Worm (Caenorhabditis elegans) whole organism, L1 larva: ENCODE data around the gene Y51A2D.18.
"Not testable (repeated sequence)": the region's sequence is repeated elsewhere in the genome, so short reads cannot be mapped to it uniquely, and the experiment has no call there.

Experiments
- C04F5.9 ChIP-seq: sonication (generic microtip); optimal IDR thresholded peaks from 2 replicates; lab custom pipeline; 2016; ENCODE audit warnings: missing genetic modification characterization, missing compliant biosample characterization
- C16A3.4 ChIP-seq: fragments of 150-350 bp; optimal IDR thresholded peaks from 2 replicates; lab custom pipeline; 2014; ENCODE audit warnings: missing biosample characterization, missing genetic modification characterization
- alr-1 ChIP-seq: fragments of 200-800 bp; sonication (Bioruptor generic); optimal IDR thresholded peaks from 2 replicates; lab custom pipeline; 2018; ENCODE audit warnings: borderline replicate concordance, mild to moderate bottlenecking, missing genetic modification characterization, missing compliant biosample characterization
- aly-2 ChIP-seq: fragments of 150-350 bp; optimal IDR thresholded peaks from 2 replicates; lab custom pipeline; 2014; ENCODE audit warnings: missing biosample characterization, missing genetic modification characterization
- ceh-88 ChIP-seq: fragments of 200-800 bp; sonication (Bioruptor generic); IDR thresholded peaks from 2 replicates; pipeline ENCODE4 v1.3.6; 2022; ENCODE audit warnings: missing genetic modification characterization, missing compliant biosample characterization
- dpl-1 ChIP-seq, 3 experiments: fragments of 150-350 bp in 2 of 3; sonication (generic microtip) in 1 of 3; optimal IDR thresholded peaks; 2 replicates each; lab custom pipeline; 2014 to 2017; ENCODE audit warnings: missing biosample characterization in 3 of 3, missing genetic modification characterization in 3 of 3, missing genetic modification reagents in 3 of 3
- dsc-1 ChIP-seq: sonication (generic microtip); optimal IDR thresholded peaks from 2 replicates; lab custom pipeline; 2016; ENCODE audit warnings: mild to moderate bottlenecking, missing genetic modification characterization, missing compliant biosample characterization
- efl-1 ChIP-seq, 4 experiments: fragments of 150-350 bp; optimal IDR thresholded peaks in 3 of 4; peaks in 1 of 4; 1 replicate in 1 of 4; 2 replicates in 3 of 4; lab custom pipeline; 2014; ENCODE audit warnings: missing biosample characterization in 2 of 4, missing genetic modification characterization in 2 of 4, missing genetic modification reagents in 2 of 4
- elt-3 ChIP-seq, 6 experiments: fragments of 150-350 bp in 1 of 6; sonication (generic microtip); optimal IDR thresholded peaks; 2 replicates each; lab custom pipeline; 2017 to 2018; ENCODE audit warnings: missing biosample characterization in 6 of 6, missing genetic modification characterization in 6 of 6, inconsistent platforms in 1 of 6
- fkh-10 ChIP-seq: sonication (generic microtip); optimal IDR thresholded peaks from 2 replicates; lab custom pipeline; 2017; ENCODE audit warnings: missing biosample characterization, missing genetic modification reagents, missing genetic modification characterization
- fos-1 ChIP-seq: fragments of 150-350 bp; optimal IDR thresholded peaks from 2 replicates; lab custom pipeline; 2014; ENCODE audit warnings: missing biosample characterization, missing genetic modification characterization
- grh-1 ChIP-seq: fragments of 200-800 bp; sonication (Bioruptor generic); IDR thresholded peaks from 2 replicates; pipeline ENCODE4 v1.3.6; 2022; ENCODE audit warnings: missing genetic modification reagents, missing genetic modification characterization, missing compliant biosample characterization
- jun-1 ChIP-seq: fragments of 150-350 bp; optimal IDR thresholded peaks from 2 replicates; lab custom pipeline; 2014; ENCODE audit warnings: missing biosample characterization, missing genetic modification reagents, missing genetic modification characterization
- lin-13 ChIP-seq: fragments of 150-350 bp; optimal IDR thresholded peaks from 2 replicates; lab custom pipeline; 2014; ENCODE audit warnings: missing biosample characterization, missing genetic modification reagents, missing genetic modification characterization
- lin-14 ChIP-seq: fragments of 200-800 bp; sonication (Bioruptor generic); optimal IDR thresholded peaks from 2 replicates; lab custom pipeline; 2018; ENCODE audit warnings: mild to moderate bottlenecking, missing genetic modification characterization, moderate library complexity, missing compliant biosample characterization
- lin-35 ChIP-seq, 2 experiments: fragments of 150-350 bp; optimal IDR thresholded peaks; 2 replicates each; lab custom pipeline; 2014; ENCODE audit warnings: missing biosample characterization in 2 of 2, missing genetic modification characterization in 2 of 2, missing genetic modification reagents in 2 of 2
- lir-3 ChIP-seq: sonication (generic microtip); optimal IDR thresholded peaks from 2 replicates; lab custom pipeline; 2016; ENCODE audit warnings: mild to moderate bottlenecking, missing genetic modification characterization, moderate library complexity, missing compliant biosample characterization; ENCODE audit not compliant: poor library complexity
- mef-2 ChIP-seq: fragments of 150-350 bp; optimal IDR thresholded peaks from 2 replicates; lab custom pipeline; 2014; ENCODE audit warnings: missing biosample characterization, missing genetic modification characterization
- mep-1 ChIP-seq: fragments of 150-350 bp; optimal IDR thresholded peaks from 2 replicates; lab custom pipeline; 2014; ENCODE audit warnings: missing biosample characterization, missing genetic modification characterization
- nhr-11 ChIP-seq: fragments of 150-350 bp; optimal IDR thresholded peaks from 2 replicates; lab custom pipeline; 2014; ENCODE audit warnings: missing biosample characterization, missing genetic modification characterization
- nhr-12 ChIP-seq: sonication (generic microtip); optimal IDR thresholded peaks from 2 replicates; lab custom pipeline; 2017; ENCODE audit warnings: missing biosample characterization, missing genetic modification characterization
- nhr-28 ChIP-seq: fragments of 150-350 bp; optimal IDR thresholded peaks from 2 replicates; lab custom pipeline; 2014; ENCODE audit warnings: missing biosample characterization, missing genetic modification characterization
- nhr-76 ChIP-seq: sonication (generic microtip); optimal IDR thresholded peaks from 2 replicates; lab custom pipeline; 2017; ENCODE audit warnings: missing biosample characterization, missing genetic modification characterization
- nhr-84 ChIP-seq: sonication (generic microtip); optimal IDR thresholded peaks from 2 replicates; lab custom pipeline; 2017; ENCODE audit warnings: missing biosample characterization, missing genetic modification characterization
- nhr-85 ChIP-seq: sonication (generic microtip); peaks from one replicate; lab custom pipeline; 2016; ENCODE audit warnings: missing genetic modification characterization, inconsistent platforms, missing compliant biosample characterization
- pag-3 ChIP-seq: sonication (generic microtip); optimal IDR thresholded peaks from 2 replicates; lab custom pipeline; 2017; ENCODE audit warnings: missing genetic modification characterization, mild to moderate bottlenecking, missing compliant biosample characterization, antibody characterized with exemption, borderline replicate concordance; ENCODE audit not compliant: insufficient read depth
- pax-3 ChIP-seq: fragments of 200-800 bp; sonication (Bioruptor generic); optimal IDR thresholded peaks from 2 replicates; lab custom pipeline; 2018; ENCODE audit warnings: mild to moderate bottlenecking, missing genetic modification characterization, moderate library complexity, missing compliant biosample characterization
- pqm-1 ChIP-seq: sonication (generic microtip); optimal IDR thresholded peaks from 3 replicates; lab custom pipeline; 2017; ENCODE audit warnings: missing biosample characterization, missing genetic modification characterization
- rnt-1 ChIP-seq: sonication (generic microtip); optimal IDR thresholded peaks from 2 replicates; lab custom pipeline; 2016; ENCODE audit warnings: mild to moderate bottlenecking, missing genetic modification characterization, moderate library complexity, missing compliant biosample characterization
- sox-4 ChIP-seq: sonication (generic microtip); optimal IDR thresholded peaks from 2 replicates; lab custom pipeline; 2016; ENCODE audit warnings: missing genetic modification characterization, missing compliant biosample characterization
- sptf-1 ChIP-seq: fragments of 150-350 bp; optimal IDR thresholded peaks from 2 replicates; lab custom pipeline; 2014; ENCODE audit warnings: missing biosample characterization, missing genetic modification characterization
- swsn-7 ChIP-seq: sonication (generic microtip); optimal IDR thresholded peaks from 2 replicates; lab custom pipeline; 2016; ENCODE audit warnings: missing genetic modification characterization, missing compliant biosample characterization
- tlp-1 ChIP-seq: fragments of 150-350 bp; optimal IDR thresholded peaks from 2 replicates; lab custom pipeline; 2014; ENCODE audit warnings: missing biosample characterization, missing genetic modification characterization
- unc-130 ChIP-seq: fragments of 150-350 bp; optimal IDR thresholded peaks from 2 replicates; lab custom pipeline; 2017; ENCODE audit warnings: missing biosample characterization, missing genetic modification characterization, inconsistent platforms
- unc-30 ChIP-seq: sonication (generic microtip); optimal IDR thresholded peaks from 2 replicates; lab custom pipeline; 2017; ENCODE audit warnings: missing biosample characterization, missing genetic modification characterization
- unc-86 ChIP-seq: sonication (generic microtip); optimal IDR thresholded peaks from 2 replicates; lab custom pipeline; 2016; ENCODE audit warnings: missing genetic modification characterization, missing compliant biosample characterization
- xbp-1 ChIP-seq: sonication (generic microtip); optimal IDR thresholded peaks from 2 replicates; lab custom pipeline; 2016; ENCODE audit warnings: missing genetic modification characterization, missing compliant biosample characterization
- zip-4 ChIP-seq: fragments of 200-800 bp; sonication (Bioruptor generic); optimal IDR thresholded peaks from 2 replicates; lab custom pipeline; 2018; ENCODE audit warnings: mild to moderate bottlenecking, missing genetic modification characterization, moderate library complexity, missing compliant biosample characterization
- ztf-11 ChIP-seq, 2 experiments: sonication (generic microtip); optimal IDR thresholded peaks; 2 replicates each; lab custom pipeline; 2016 to 2017; ENCODE audit warnings: missing genetic modification characterization in 2 of 2, missing biosample characterization in 1 of 2, missing compliant biosample characterization in 1 of 2

Y51A2D.18 gene

ce11 chrV:18444118-18444517, 42.9 kb downstream of the Y51A2D.18 start, which contains the start of gene ZK228.1:
Gene ZK228.1, plus strand, starts transcription at chrV:18444418.
- TF ChIP-seq dpl-1 (GFP tag; optimal IDR thresholded peaks at IDR 0.05; lab: Kevin White, UChicago) (no peak), aly-2 (tag; lab: Kevin White, UChicago) (no peak), alr-1 (no peak), nhr-85 (tag; lab: Kevin White, UChicago) (no peak), nhr-76 (tag; lab: Kevin White, UChicago) (no peak), fos-1 (tag; lab: Kevin White, UChicago) (no peak)

ce11 chrV:18439469-18439868, 47.6 kb downstream of the Y51A2D.18 start, which contains the start of gene ZK262.9:
Gene ZK262.9, plus strand, starts transcription at chrV:18439769.
- not testable (repeated sequence) for TF ChIP-seq ztf-11 (tag; optimal IDR thresholded peaks at IDR 0.05; lab: Kevin White, UChicago); C04F5.9 (tag; lab: Kevin White, UChicago); mep-1 (tag; lab: Kevin White, UChicago)

DNA sequence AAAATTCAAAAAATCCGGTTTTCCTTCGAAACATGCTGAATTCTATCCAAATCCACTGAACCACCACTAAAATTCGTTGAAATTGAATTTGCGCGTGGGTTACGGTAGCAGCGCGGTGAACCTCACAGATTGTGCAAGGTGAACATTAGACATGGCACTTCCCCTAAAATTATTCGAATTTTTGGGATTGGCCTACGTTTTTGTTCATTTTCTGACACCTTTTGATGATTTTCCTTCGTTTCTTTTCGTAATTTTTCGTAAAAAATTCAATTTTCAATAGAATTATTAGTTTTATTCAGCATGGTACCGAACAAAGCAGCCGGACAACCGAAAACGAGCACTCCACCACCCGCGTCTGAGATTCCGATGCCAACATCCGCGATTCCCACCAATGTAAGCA, 49.0 kb downstream of the Y51A2D.18 start, which contains the start of gene ZK262.8:
TSS of gene ZK262.8 (plus strand) at position 301 of the 400 bp plus-strand sequence.
- TF ChIP-seq rnt-1 (no peak), nhr-85 (tag; lab: Kevin White, UChicago) (no peak), pag-3 (tag; lab: Kevin White, UChicago) (no peak), jun-1 (tag; lab: Kevin White, UChicago) (no peak)

DNA sequence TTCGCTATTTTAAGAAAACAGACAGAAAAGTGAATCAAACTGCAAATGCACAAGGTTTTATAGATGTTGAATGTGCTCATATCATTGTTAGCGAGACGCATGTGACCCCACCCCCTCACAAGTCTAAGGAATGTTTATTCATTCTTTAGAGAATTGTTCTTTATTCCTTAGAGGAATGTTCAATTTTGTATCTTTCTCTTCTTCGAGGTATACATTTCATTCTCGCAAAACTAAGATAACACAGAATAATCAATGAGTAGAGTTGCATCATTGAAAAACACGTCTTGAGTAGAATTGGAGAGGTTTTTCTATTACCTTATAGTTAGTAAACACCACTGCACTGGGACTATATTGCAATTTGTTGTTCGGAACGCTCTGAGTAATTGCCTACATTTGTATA, 52.1 kb downstream of the Y51A2D.18 start, which contains the start of gene ZK262.20:
TSS of gene ZK262.20 (minus strand) at position 101 of the 400 bp plus-strand sequence.
- TF ChIP-seq elt-3 (tag; optimal IDR thresholded peaks at IDR 0.05; lab: Kevin White, UChicago) (no peak), grh-1 (GFP tag; lab: Robert Waterston, UW) (no peak), dsc-1 (tag; lab: Kevin White, UChicago) (no peak), sox-4 (tag; lab: Kevin White, UChicago) (no peak), alr-1 (no peak), C16A3.4 (no peak), lin-35 (GFP tag; optimal IDR thresholded peaks at IDR 0.05; lab: Kevin White, UChicago) (no peak), nhr-84 (tag; lab: Kevin White, UChicago) (no peak), unc-30 (tag; lab: Kevin White, UChicago) (no peak), tlp-1 (tag; lab: Kevin White, UChicago) (no peak), nhr-28 (no peak), unc-130 (no peak), ceh-88 (GFP tag; lab: Robert Waterston, UW) (no peak), nhr-11 (tag; lab: Kevin White, UChicago) (no peak), lin-13 (GFP tag; lab: Kevin White, UChicago) (no peak), xbp-1 (no peak), pax-3 (tag; lab: Kevin White, UChicago) (no peak)

DNA sequence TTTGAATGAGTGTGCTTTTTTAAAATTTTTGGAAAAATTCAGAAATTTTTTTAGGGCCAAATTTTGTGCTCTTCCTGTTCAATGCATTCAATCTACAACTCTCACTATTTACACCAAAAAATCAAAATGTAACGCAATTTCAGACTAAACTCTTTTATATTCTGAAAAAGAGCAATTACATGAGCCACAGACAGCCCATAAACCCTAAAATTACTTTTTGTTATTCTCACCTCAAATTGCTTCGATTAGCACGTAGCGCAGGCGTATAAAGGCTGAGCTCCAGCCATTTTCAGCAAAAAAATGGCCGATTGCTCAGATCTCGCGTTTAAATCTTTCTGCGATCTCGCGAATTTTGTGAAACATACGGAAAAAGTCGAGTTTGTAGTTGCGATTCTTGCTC, 55.6 kb downstream of the Y51A2D.18 start, which contains the start of gene srw-82:
TSS of gene srw-82 (plus strand) at position 301 of the 400 bp plus-strand sequence.
- TF ChIP-seq zip-4 (GFP tag; lab: Kevin White, UChicago), result no peak
- TF ChIP-seq sptf-1, result no peak
- no peak for TF ChIP-seq mef-2 (tag; lab: Kevin White, UChicago)
- TF ChIP-seq ceh-88 (GFP tag; lab: Robert Waterston, UW), result no peak
- TF ChIP-seq nhr-76 (tag; lab: Kevin White, UChicago), result no peak
- TF ChIP-seq alr-1, result no peak
- TF ChIP-seq efl-1 (optimal IDR thresholded peaks at IDR 0.05; lab: Kevin White, UChicago), result no peak
- no peak for TF ChIP-seq efl-1 (GFP tag; optimal IDR thresholded peaks at IDR 0.05 in 1 of 2; lab: Kevin White, UChicago)
- TF ChIP-seq pqm-1 (tag; lab: Kevin White, UChicago), result no peak
- no peak for TF ChIP-seq pag-3 (tag; lab: Kevin White, UChicago)
- no peak for TF ChIP-seq lin-14 (GFP tag; lab: Kevin White, UChicago)
- TF ChIP-seq unc-86 (tag; lab: Kevin White, UChicago), result no peak
- TF ChIP-seq fkh-10, result no peak
- TF ChIP-seq swsn-7 (tag; lab: Kevin White, UChicago), result no peak
- no peak for TF ChIP-seq lir-3 (tag; lab: Kevin White, UChicago)
- TF ChIP-seq nhr-12, result no peak
- TF ChIP-seq nhr-85 (tag; lab: Kevin White, UChicago), result no peak
